Worm (Caenorhabditis elegans) whole organism, L3 larva: ENCODE data around the gene sprr-3.

ENCODE experiments used
- ZK546.5 ChIP-seq: sonication (generic microtip); optimal IDR thresholded peaks from 2 replicates; lab custom pipeline; 2017; ENCODE audit warnings: missing biosample characterization, missing genetic modification characterization
- ama-1 ChIP-seq: fragments of 150-350 bp; optimal IDR thresholded peaks from 2 replicates; lab custom pipeline; 2018
- ceh-16 ChIP-seq: sonication (generic microtip); optimal IDR thresholded peaks from 2 replicates; lab custom pipeline; 2017; ENCODE audit warnings: missing biosample characterization, missing genetic modification characterization
- ceh-28 ChIP-seq: fragments of 150-350 bp; optimal IDR thresholded peaks from 2 replicates; lab custom pipeline; 2014; ENCODE audit warnings: missing biosample characterization, missing genetic modification reagents, missing genetic modification characterization
- ceh-82 ChIP-seq: fragments of 150-350 bp; optimal IDR thresholded peaks from 2 replicates; lab custom pipeline; 2014; ENCODE audit warnings: missing biosample characterization, missing genetic modification characterization
- ceh-9 ChIP-seq: sonication (generic microtip); optimal IDR thresholded peaks from 2 replicates; lab custom pipeline; 2018; ENCODE audit warnings: missing biosample characterization, missing genetic modification characterization
- egl-5 ChIP-seq: fragments of 150-350 bp; optimal IDR thresholded peaks from 2 replicates; lab custom pipeline; 2017; ENCODE audit warnings: missing biosample characterization, missing genetic modification reagents, missing genetic modification characterization, inconsistent platforms
- elt-1 ChIP-seq: fragments of 150-350 bp; optimal IDR thresholded peaks from 2 replicates; lab custom pipeline; 2014; ENCODE audit warnings: missing biosample characterization, missing genetic modification characterization
- elt-2 ChIP-seq: sonication (generic microtip); optimal IDR thresholded peaks from 2 replicates; lab custom pipeline; 2016; ENCODE audit warnings: missing genetic modification reagents, mild to moderate bottlenecking, missing genetic modification characterization, missing compliant biosample characterization
- elt-3 ChIP-seq, 3 experiments: fragments of 150-350 bp in 1 of 3; sonication (generic microtip) in 2 of 3; optimal IDR thresholded peaks; 2 replicates in 2 of 3; 4 replicates in 1 of 3; lab custom pipeline; 2014 to 2017; ENCODE audit warnings: missing biosample characterization in 3 of 3, missing genetic modification characterization in 3 of 3
- eor-1 ChIP-seq, 2 experiments: fragments of 150-350 bp; optimal IDR thresholded peaks; 2 replicates each; lab custom pipeline; 2014 to 2018; ENCODE audit warnings: missing biosample characterization in 2 of 2, missing genetic modification characterization in 2 of 2
- fkh-10 ChIP-seq: sonication (generic microtip); optimal IDR thresholded peaks from 2 replicates; lab custom pipeline; 2017; ENCODE audit warnings: missing biosample characterization, missing genetic modification reagents, missing genetic modification characterization
- fkh-2 ChIP-seq: fragments of 150-350 bp; optimal IDR thresholded peaks from 2 replicates; lab custom pipeline; 2014; ENCODE audit warnings: missing biosample characterization, missing genetic modification reagents, missing genetic modification characterization
- hmg-11 ChIP-seq: sonication (generic microtip); optimal IDR thresholded peaks from 2 replicates; lab custom pipeline; 2016; ENCODE audit warnings: missing genetic modification characterization, missing compliant biosample characterization
- jun-1 ChIP-seq: fragments of 150-350 bp; optimal IDR thresholded peaks from 2 replicates; lab custom pipeline; 2014; ENCODE audit warnings: missing biosample characterization, missing genetic modification reagents, missing genetic modification characterization
- lin-15B ChIP-seq: fragments of 150-350 bp; optimal IDR thresholded peaks from 2 replicates; lab custom pipeline; 2014; ENCODE audit warnings: missing biosample characterization, missing genetic modification characterization
- lsy-12 ChIP-seq: sonication (generic microtip); optimal IDR thresholded peaks from 2 replicates; lab custom pipeline; 2016; ENCODE audit warnings: mild to moderate bottlenecking, missing genetic modification characterization, missing compliant biosample characterization
- mdl-1 ChIP-seq: fragments of 150-350 bp; optimal IDR thresholded peaks from 2 replicates; lab custom pipeline; 2014; ENCODE audit warnings: missing biosample characterization, missing genetic modification characterization
- mml-1 ChIP-seq: fragments of 150-350 bp; sonication (generic microtip); optimal IDR thresholded peaks from 3 replicates; lab custom pipeline; 2014; ENCODE audit warnings: missing biosample characterization, missing genetic modification characterization
- nfya-1 ChIP-seq: sonication (generic microtip); optimal IDR thresholded peaks from 2 replicates; lab custom pipeline; 2017; ENCODE audit warnings: missing genetic modification characterization, mild to moderate bottlenecking, missing compliant biosample characterization, antibody characterized with exemption, moderate library complexity; ENCODE audit not compliant: insufficient read depth
- nhr-11 ChIP-seq: fragments of 150-350 bp; optimal IDR thresholded peaks from 2 replicates; lab custom pipeline; 2014; ENCODE audit warnings: missing biosample characterization, missing genetic modification characterization
- nhr-23 ChIP-seq: fragments of 150-350 bp; optimal IDR thresholded peaks from 2 replicates; lab custom pipeline; 2014; ENCODE audit warnings: missing biosample characterization, missing genetic modification reagents, missing genetic modification characterization
- nhr-237 ChIP-seq: fragments of 150-350 bp; optimal IDR thresholded peaks from 2 replicates; lab custom pipeline; 2014; ENCODE audit warnings: missing biosample characterization, missing genetic modification characterization
- nhr-25 ChIP-seq: sonication (generic microtip); optimal IDR thresholded peaks from 2 replicates; lab custom pipeline; 2017; ENCODE audit warnings: missing biosample characterization, missing genetic modification characterization
- nhr-43 ChIP-seq: sonication (generic microtip); optimal IDR thresholded peaks from 2 replicates; lab custom pipeline; 2016; ENCODE audit warnings: mild to moderate bottlenecking, missing genetic modification characterization, missing compliant biosample characterization; ENCODE audit not compliant: poor library complexity, severe bottlenecking
- nhr-67 ChIP-seq: fragments of 150-350 bp; optimal IDR thresholded peaks from 2 replicates; lab custom pipeline; 2014; ENCODE audit warnings: missing biosample characterization, missing genetic modification characterization
- nhr-76 ChIP-seq: fragments of 150-350 bp; sonication (generic microtip); optimal IDR thresholded peaks from 5 replicates; lab custom pipeline; 2014; ENCODE audit warnings: missing biosample characterization, missing genetic modification characterization
- nhr-77 ChIP-seq: fragments of 150-350 bp; optimal IDR thresholded peaks from 2 replicates; lab custom pipeline; 2014; ENCODE audit warnings: missing biosample characterization, missing genetic modification characterization
- pha-4 ChIP-seq: fragments of 150-350 bp; optimal IDR thresholded peaks from 2 replicates; lab custom pipeline; 2014; ENCODE audit warnings: missing biosample characterization, missing genetic modification reagents, missing genetic modification characterization
- pqm-1 ChIP-seq: fragments of 150-350 bp; optimal IDR thresholded peaks from 2 replicates; lab custom pipeline; 2017; ENCODE audit warnings: missing biosample characterization, missing genetic modification characterization, inconsistent platforms
- sea-2 ChIP-seq: fragments of 150-350 bp; sonication (generic microtip); optimal IDR thresholded peaks from 4 replicates; lab custom pipeline; 2014; ENCODE audit warnings: missing biosample characterization, missing genetic modification reagents, missing genetic modification characterization
- skn-1 ChIP-seq: fragments of 150-350 bp; optimal IDR thresholded peaks from 2 replicates; lab custom pipeline; 2014; ENCODE audit warnings: missing biosample characterization, missing genetic modification characterization
- snpc-4 ChIP-seq: fragments of 150-350 bp; optimal IDR thresholded peaks from 2 replicates; lab custom pipeline; 2014; ENCODE audit warnings: missing biosample characterization, missing genetic modification characterization
- tbx-2 ChIP-seq: sonication (generic microtip); optimal IDR thresholded peaks from 2 replicates; lab custom pipeline; 2016; ENCODE audit warnings: mild to moderate bottlenecking, missing genetic modification characterization, missing compliant biosample characterization
- unc-39 ChIP-seq: sonication (generic microtip); optimal IDR thresholded peaks from 4 replicates; lab custom pipeline; 2017; ENCODE audit warnings: missing biosample characterization, missing genetic modification characterization
- zag-1 ChIP-seq: fragments of 150-350 bp; optimal IDR thresholded peaks from 2 replicates; lab custom pipeline; 2014; ENCODE audit warnings: missing biosample characterization, missing genetic modification characterization
- ztf-11 ChIP-seq: fragments of 150-350 bp; optimal IDR thresholded peaks from 2 replicates; lab custom pipeline; 2014; ENCODE audit warnings: missing biosample characterization, missing genetic modification characterization
- ztf-4 ChIP-seq: fragments of 150-350 bp; optimal IDR thresholded peaks from 2 replicates; lab custom pipeline; 2014; ENCODE audit warnings: missing biosample characterization, missing genetic modification characterization

Gene sprr-3

DNA sequence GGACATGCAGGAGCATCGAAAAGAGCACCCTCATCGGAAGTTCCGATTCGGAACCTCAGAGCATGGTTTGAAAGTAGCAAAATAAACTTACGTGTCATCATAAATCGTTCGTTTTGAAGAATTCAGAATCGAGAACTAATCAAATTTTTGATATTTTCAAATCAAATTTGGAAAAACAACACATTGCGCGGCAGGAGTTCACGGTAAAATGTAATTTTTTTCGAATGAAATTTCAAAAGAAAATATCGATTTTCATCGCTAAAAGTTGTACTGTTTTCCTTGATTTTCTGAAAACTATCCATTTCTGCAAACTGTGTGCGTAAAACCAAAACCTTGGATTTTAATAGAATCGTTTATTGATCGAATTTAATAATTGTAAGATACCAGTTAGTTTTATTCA, 21.9 kb downstream of the sprr-3 start, which contains the start of gene Y69A2AR.24:
Gene Y69A2AR.24, minus strand, starts transcription at position 101 of the 400 bp plus-strand sequence.
- no peak for TF ChIP-seq ceh-16 (tag; lab: Kevin White, UChicago)
- TF ChIP-seq nhr-43 (tag; lab: Kevin White, UChicago), result no peak
- TF ChIP-seq elt-2 (tag; lab: Kevin White, UChicago), result no peak
- no peak for TF ChIP-seq pqm-1 (tag; lab: Kevin White, UChicago)
- TF ChIP-seq fkh-10 (GFP tag; lab: Kevin White, UChicago), result no peak
- no peak for TF ChIP-seq ztf-11
- TF ChIP-seq elt-1, result no peak
- no peak for TF ChIP-seq tbx-2 (tag; lab: Kevin White, UChicago)
- no peak for TF ChIP-seq sea-2 (GFP tag; lab: Kevin White, UChicago)
- TF ChIP-seq egl-5 (tag; lab: Kevin White, UChicago), result no peak
- TF ChIP-seq nfya-1, result no peak
- no peak for TF ChIP-seq unc-39 (tag; lab: Kevin White, UChicago)
- TF ChIP-seq jun-1 (tag; lab: Kevin White, UChicago), result no peak
- no peak for TF ChIP-seq mdl-1

- no peak for TF ChIP-seq snpc-4 (tag; lab: Kevin White, UChicago)
- no peak for TF ChIP-seq skn-1 (tag; lab: Kevin White, UChicago)
- TF ChIP-seq, all 47 proteins: peak for 0
Observed at ce11 chrIV:2568267-2568666, 26.2 kb downstream of the sprr-3 start, which contains the start of the genes Y69A2AR.25 and Y69A2AR.12. TSS of gene Y69A2AR.25 (minus strand) at chrIV:2568367. TSS of gene Y69A2AR.12 (plus strand) at chrIV:2568614.

DNA sequence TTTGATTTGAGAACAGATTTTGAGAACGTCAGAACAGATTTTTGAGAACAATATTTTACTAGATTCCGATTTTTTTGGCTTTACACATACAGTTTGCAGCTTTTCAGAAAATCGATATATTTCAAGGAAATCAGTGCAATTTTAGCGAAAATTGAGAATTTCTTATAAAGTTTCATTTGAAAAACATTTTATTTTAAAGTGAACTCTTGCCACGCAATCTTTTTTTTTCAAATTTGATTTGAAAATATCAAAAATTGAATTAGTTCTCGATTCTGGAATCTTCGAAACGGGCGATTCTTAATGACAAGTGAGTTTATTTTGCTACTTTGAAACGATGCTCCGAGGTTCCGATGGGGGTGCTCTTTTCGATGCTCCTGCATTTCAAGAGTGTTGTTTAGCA, 30.0 kb downstream of the sprr-3 start, which contains the start of gene Y69A2AR.51:
Gene Y69A2AR.51, plus strand, starts transcription at position 301 of the 400 bp plus-strand sequence.
- TF ChIP-seq nhr-76, result no peak

DNA sequence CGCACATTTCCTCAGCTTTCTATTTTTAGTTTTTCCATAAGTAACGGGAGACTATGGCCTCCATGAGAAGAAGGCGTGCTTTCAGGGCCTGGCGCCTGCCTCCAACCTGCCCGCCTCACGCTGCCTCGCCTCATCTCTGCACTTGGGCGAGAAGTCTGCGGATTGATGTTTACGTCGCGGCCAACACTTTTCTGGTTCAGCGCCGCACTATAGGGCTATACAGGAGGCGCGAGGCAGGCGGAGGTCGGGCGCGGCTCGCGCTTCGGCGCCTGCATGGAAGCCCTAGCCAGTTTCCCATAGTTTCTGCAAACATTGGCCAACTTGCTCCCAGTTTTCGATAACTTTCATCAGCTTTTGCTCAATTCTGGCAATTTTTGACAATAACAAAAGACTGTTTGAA, 31.0 kb downstream of the sprr-3 start:
- TF ChIP-seq zag-1 (tag; lab: Kevin White, UChicago) (no peak), eor-1 (tag; optimal IDR thresholded peaks at IDR 0.05; lab: Kevin White, UChicago) (no peak), mdl-1 (no peak), nhr-67 (tag; lab: Kevin White, UChicago) (no peak), lin-15B (no peak), ZK546.5 (tag; lab: Kevin White, UChicago) (no peak)

DNA sequence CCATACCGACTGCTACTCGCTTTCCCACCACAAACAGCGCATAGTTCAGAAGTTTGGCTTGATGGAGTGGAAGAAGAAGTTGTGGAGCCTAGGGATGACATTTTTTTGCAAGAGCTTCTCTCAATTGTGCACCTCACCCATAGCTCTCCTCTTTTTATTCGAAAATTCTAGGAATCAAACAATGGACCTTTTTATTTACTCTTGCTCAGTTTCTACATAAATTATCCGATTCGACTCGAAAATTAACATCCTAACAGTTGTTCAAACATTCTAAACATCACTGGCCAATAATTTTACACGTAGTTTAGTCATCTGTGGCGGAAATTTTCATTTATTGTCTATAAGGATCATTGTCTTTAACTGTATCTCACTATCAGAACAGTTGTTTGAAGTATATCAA, 39.4 kb downstream of the sprr-3 start, which contains the start of gene nhr-242:
Gene nhr-242, minus strand, starts transcription at position 101 of the 400 bp plus-strand sequence.
- TF ChIP-seq nhr-23 (tag; lab: Kevin White, UChicago) (no peak), elt-2 (tag; lab: Kevin White, UChicago) (no peak), mml-1 (no peak), elt-3 (tag; optimal IDR thresholded peaks at IDR 0.05; lab: Kevin White, UChicago) (no peak), sea-2 (GFP tag; lab: Kevin White, UChicago) (no peak), ceh-28 (tag; lab: Kevin White, UChicago) (no peak), nhr-67 (tag; lab: Kevin White, UChicago) (no peak), ama-1 (no peak), lin-15B (no peak), fkh-2 (no peak), ztf-4 (tag; lab: Kevin White, UChicago) (no peak), ceh-9 (tag; lab: Kevin White, UChicago) (no peak), tbx-2 (tag; lab: Kevin White, UChicago) (no peak), ceh-82 (tag; lab: Kevin White, UChicago) (no peak), pqm-1 (tag; lab: Kevin White, UChicago) (no peak), nhr-11 (no peak), pha-4 (tag; lab: Kevin White, UChicago) (no peak), lsy-12 (tag; lab: Kevin White, UChicago) (no peak)

DNA sequence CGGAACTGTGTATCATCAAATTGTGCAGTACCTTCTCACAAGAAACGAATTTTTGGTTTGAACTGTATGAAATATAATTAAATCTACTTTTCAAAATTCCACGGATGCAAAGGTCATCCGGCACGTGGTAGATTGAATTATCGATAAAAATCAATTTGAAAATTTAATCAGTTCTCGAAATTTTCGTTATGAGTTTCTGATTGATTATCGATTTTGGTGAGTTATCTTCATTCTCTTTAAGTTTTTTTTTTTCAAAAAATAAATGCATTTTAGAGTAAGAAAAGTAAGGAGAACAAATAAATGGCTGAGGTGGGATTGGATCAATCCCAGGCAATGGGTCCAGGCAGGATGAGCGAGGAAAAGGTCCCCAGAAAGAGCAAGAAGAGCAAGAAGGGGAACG, 55.3 kb downstream of the sprr-3 start, which contains the start of gene Y69A2AR.47:
Gene Y69A2AR.47, plus strand, starts transcription at position 301 of the 400 bp plus-strand sequence.
- no peak for TF ChIP-seq ZK546.5 (tag; lab: Kevin White, UChicago)
- no peak for TF ChIP-seq nhr-23 (tag; lab: Kevin White, UChicago)
- TF ChIP-seq nhr-237 (tag; lab: Kevin White, UChicago), result no peak
- TF ChIP-seq nhr-77, result no peak
- no peak for TF ChIP-seq ztf-11
- TF ChIP-seq jun-1 (tag; lab: Kevin White, UChicago), result no peak
- no peak for TF ChIP-seq skn-1 (tag; lab: Kevin White, UChicago)
- TF ChIP-seq hmg-11, result no peak
- no peak for TF ChIP-seq ceh-28 (tag; lab: Kevin White, UChicago)
- no peak for TF ChIP-seq nfya-1
- no peak for TF ChIP-seq nhr-76
- TF ChIP-seq zag-1 (tag; lab: Kevin White, UChicago), result no peak
- no peak for TF ChIP-seq elt-3 (tag; optimal IDR thresholded peaks at IDR 0.05; lab: Kevin White, UChicago)
- TF ChIP-seq mml-1, result no peak
- TF ChIP-seq nhr-25 (tag; lab: Kevin White, UChicago), result no peak
- TF ChIP-seq ceh-16 (tag; lab: Kevin White, UChicago), result no peak
- no peak for TF ChIP-seq eor-1 (tag; optimal IDR thresholded peaks at IDR 0.05; lab: Kevin White, UChicago)
